Fruit fly (Drosophila melanogaster): ENCODE results near the gene sbr.
A peak's percentile ranks its signal among the peaks of the same experiment; 100 is the strongest.

Gene sbr

dm6 chrX:10857853-10858252 lies 11.0 kb upstream of the sbr start:
- peak; percentile 18 for TF ChIP-seq EcR (GFP tag; optimal IDR thresholded peaks at IDR 0.05)
- no peak for TF ChIP-seq Pif1B (GFP tag; optimal IDR thresholded peaks at IDR 0.05)

DNA sequence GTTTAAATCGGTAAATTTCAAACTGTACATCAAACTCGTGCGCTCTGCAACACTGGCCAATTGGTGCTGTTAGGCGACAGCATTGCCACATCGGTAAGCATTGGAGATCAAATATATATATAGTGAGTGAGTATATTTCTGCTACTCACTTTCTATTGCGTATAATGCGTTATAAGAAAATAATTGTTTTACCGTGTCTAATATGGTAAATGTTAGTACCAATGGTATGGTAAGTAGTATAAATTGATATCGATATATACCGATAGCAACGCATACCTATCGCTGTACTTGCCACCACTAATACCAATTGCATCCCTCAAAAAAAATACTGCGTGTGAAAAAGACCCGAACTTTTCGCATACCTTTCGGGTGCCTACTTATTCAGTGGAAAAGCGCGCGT lies 10.5 kb upstream of the sbr start, which contains the start of the genes sofe and CG2186:
Gene sofe, minus strand, starts transcription at position 38 of the 400 bp plus-strand sequence.
Gene CG2186, plus strand, starts transcription at position 280 of the 400 bp plus-strand sequence.
- TF ChIP-seq fd96Ca (GFP tag; IDR thresholded peaks at IDR 0.05) (no peak), CG13204 (GFP tag; optimal IDR thresholded peaks at IDR 0.05) (no peak), CG32121 (GFP tag; IDR thresholded peaks at IDR 0.05) (no peak), CG10348 (GFP tag; IDR thresholded peaks at IDR 0.05) (no peak), CG9948 (tag; optimal IDR thresholded peaks at IDR 0.05) (peak; percentile 7), CG14655 (GFP tag; optimal IDR thresholded peaks at IDR 0.05) (no peak)

dm6 chrX:10854686-10855085 lies 7.8 kb upstream of the sbr start, which contains the start of gene feo:
Gene feo, minus strand, starts transcription at chrX:10854869.
- TF ChIP-seq CG12605 (GFP tag; IDR thresholded peaks at IDR 0.05) (no peak), Pif1B (GFP tag; optimal IDR thresholded peaks at IDR 0.05) (no peak), CG8301 (tag; optimal IDR thresholded peaks at IDR 0.05) (no peak), CG8159 (tag; optimal IDR thresholded peaks at IDR 0.05) (no peak), gl (tag; optimal IDR thresholded peaks at IDR 0.05) (no peak), Pif1A (GFP tag; optimal IDR thresholded peaks at IDR 0.05) (no peak), Ets98B (GFP tag; IDR thresholded peaks at IDR 0.05) (no peak)

- no peak for TF ChIP-seq Pif1A (GFP tag; optimal IDR thresholded peaks at IDR 0.05)
- TF ChIP-seq CG15710 (tag; optimal IDR thresholded peaks at IDR 0.05): no peak
- TF ChIP-seq CG8159 (tag; optimal IDR thresholded peaks at IDR 0.05): no peak
- no peak for TF ChIP-seq CG8301 (tag; optimal IDR thresholded peaks at IDR 0.05)
Observed at dm6 chrX:10848565-10848964, 1.7 kb upstream of the sbr start, which contains the start of gene CG2202. Gene CG2202, plus strand, starts transcription at chrX:10848757.

- no peak for TF ChIP-seq rn (GFP tag; IDR thresholded peaks at IDR 0.05)
Observed at dm6 chrX:10847447-10847846, 555 bp upstream of the sbr start.

dm6 chrX:10847436-10847446 lies 349 bp upstream of the sbr start, which contains the start of gene Pgls:
Gene Pgls, plus strand, starts transcription at chrX:10847438.
- TF ChIP-seq CG17806 (tag; optimal IDR thresholded peaks at IDR 0.05): no peak
- TF ChIP-seq EcR (GFP tag; optimal IDR thresholded peaks at IDR 0.05): no peak
- no peak for TF ChIP-seq CG15710 (tag; optimal IDR thresholded peaks at IDR 0.05)

DNA sequence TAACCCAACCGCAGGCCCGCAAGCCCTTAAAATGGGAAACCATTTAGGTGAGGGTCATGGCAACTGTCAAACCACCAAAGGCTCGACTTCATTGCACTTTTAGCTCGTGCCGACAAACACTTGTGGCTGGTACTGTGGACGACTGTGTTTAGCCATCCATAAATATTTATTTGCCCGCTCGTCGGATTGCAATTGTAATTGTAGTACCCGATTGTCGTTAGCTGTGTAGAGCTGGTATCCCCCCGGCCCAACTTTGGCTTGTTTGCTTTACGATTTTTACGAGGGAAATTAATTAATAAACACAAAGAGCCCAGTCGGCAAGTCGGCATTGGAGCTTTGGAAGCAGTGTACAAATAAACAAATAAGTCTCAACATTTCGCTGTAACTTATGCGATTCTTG lies 1.6 kb downstream of the sbr start:
- TF ChIP-seq CG13204 (GFP tag; optimal IDR thresholded peaks at IDR 0.05) (no peak), CG8301 (tag; optimal IDR thresholded peaks at IDR 0.05) (no peak), CG32121 (GFP tag; IDR thresholded peaks at IDR 0.05) (no peak), CG14655 (GFP tag; optimal IDR thresholded peaks at IDR 0.05) (no peak), D1 (tag; optimal IDR thresholded peaks at IDR 0.05) (no peak), CG17806 (tag; optimal IDR thresholded peaks at IDR 0.05) (no peak), CG9948 (tag; optimal IDR thresholded peaks at IDR 0.05) (no peak), EcR (GFP tag; optimal IDR thresholded peaks at IDR 0.05) (no peak), rn (GFP tag; IDR thresholded peaks at IDR 0.05) (no peak), Pif1A (GFP tag; optimal IDR thresholded peaks at IDR 0.05) (no peak), gl (tag; optimal IDR thresholded peaks at IDR 0.05) (no peak), Pif1B (GFP tag; optimal IDR thresholded peaks at IDR 0.05) (no peak), CG34367 (tag; optimal IDR thresholded peaks at IDR 0.05) (no peak), CG10348 (GFP tag; IDR thresholded peaks at IDR 0.05) (no peak), Ets98B (GFP tag; IDR thresholded peaks at IDR 0.05) (no peak)

dm6 chrX:10844807-10845206 lies 2.1 kb downstream of the sbr start, which contains the start of gene CG32669:
Gene CG32669, minus strand, starts transcription at chrX:10845081.
- TF ChIP-seq EcR (GFP tag; optimal IDR thresholded peaks at IDR 0.05) (no peak), CG9948 (tag; optimal IDR thresholded peaks at IDR 0.05) (no peak), CG12605 (GFP tag; IDR thresholded peaks at IDR 0.05) (no peak), CG15710 (tag; optimal IDR thresholded peaks at IDR 0.05) (no peak), Pif1B (GFP tag; optimal IDR thresholded peaks at IDR 0.05) (no peak), CG17806 (tag; optimal IDR thresholded peaks at IDR 0.05) (no peak), CG34367 (tag; optimal IDR thresholded peaks at IDR 0.05) (no peak), D1 (tag; optimal IDR thresholded peaks at IDR 0.05) (no peak), Ets98B (GFP tag; IDR thresholded peaks at IDR 0.05) (no peak), CG13204 (GFP tag; optimal IDR thresholded peaks at IDR 0.05) (no peak), rn (GFP tag; IDR thresholded peaks at IDR 0.05) (no peak), CG4496 (GFP tag; IDR thresholded peaks at IDR 0.05) (no peak), CG8159 (tag; optimal IDR thresholded peaks at IDR 0.05) (no peak)

dm6 chrX:10841717-10842255 lies 5.1 kb downstream of the sbr start, which contains the start of gene CG15209:
Gene CG15209, plus strand, starts transcription at chrX:10842205.
- TF ChIP-seq CG4496 (GFP tag; IDR thresholded peaks at IDR 0.05) (0 out of 3 replicates have a peak, but pooled peaks have one; percentile 9), Snoo (tag; optimal IDR thresholded peaks at IDR 0.05) (no peak), CG10348 (GFP tag; IDR thresholded peaks at IDR 0.05) (no peak)

Measured in whole organism, pupa.